Fruit fly (Drosophila melanogaster) whole organism, larva: ENCODE results near the gene CG5556.

Experiments used
- noc ChIP-seq: fragments of 200-800 bp; sonication (Bioruptor generic); optimal IDR thresholded peaks from 3 replicates; lab custom pipeline; 2019; ENCODE audit warnings: missing biosample characterization, mild to moderate bottlenecking, missing genetic modification characterization, moderate library complexity

Gene CG5556

dm6 chr2L:1341995-1342394 is 10.7 kb downstream of the CG5556 start, which contains the start of gene CG33923:
TSS of gene CG33923 (minus strand) at chr2L:1342095.
- no peak for TF ChIP-seq noc (tag; lab: Kevin White, UChicago)

- TF ChIP-seq noc (tag; lab: Kevin White, UChicago): no peak
Measured at dm6 chr2L:1333828-1334227, 18.8 kb downstream of the CG5556 start, which contains the start of gene CG5440. TSS of gene CG5440 (plus strand) at chr2L:1334128.

- no peak for TF ChIP-seq noc (tag; lab: Kevin White, UChicago)
Measured at dm6 chr2L:1328861-1329260, 23.8 kb downstream of the CG5556 start, which contains the start of gene a5. TSS of gene a5 (plus strand) at chr2L:1329161.

dm6 chr2L:1316422-1316821 is 36.2 kb downstream of the CG5556 start:
- TF ChIP-seq noc (tag; lab: Kevin White, UChicago): no peak

- no peak for TF ChIP-seq noc (tag; lab: Kevin White, UChicago)
Measured at dm6 chr2L:1315283-1315682, 37.4 kb downstream of the CG5556 start.

dm6 chr2L:1312321-1312720 is 40.3 kb downstream of the CG5556 start:
- no peak for TF ChIP-seq noc (tag; lab: Kevin White, UChicago)
